Fruit fly (Drosophila melanogaster) whole organism, embryonic: ENCODE data around the gene Usp30.

Source experiments
- Antp ChIP-seq: fragments of 200-800 bp; sonication (Bioruptor generic); optimal IDR thresholded peaks from 3 replicates; lab custom pipeline; 2016; ENCODE audit warnings: missing biosample characterization, missing genetic modification characterization
- CG10274 ChIP-seq: fragments of 200-800 bp; sonication (Bioruptor generic); optimal IDR thresholded peaks from 3 replicates; lab custom pipeline; 2017; ENCODE audit warnings: missing biosample characterization, mild to moderate bottlenecking, missing genetic modification characterization
- CG10321 ChIP-seq: fragments of 200-800 bp; sonication (Bioruptor generic); IDR thresholded peaks from 2 replicates; pipeline ENCODE4 v1.3.6; 2022; ENCODE audit warnings: missing biosample characterization, missing genetic modification characterization
- CG10431 ChIP-seq: fragments of 200-800 bp; sonication (Bioruptor generic); optimal IDR thresholded peaks from 3 replicates; lab custom pipeline; 2018; ENCODE audit warnings: missing biosample characterization, mild to moderate bottlenecking, missing genetic modification characterization
- CG10543 ChIP-seq: fragments of 200-800 bp; sonication (Bioruptor generic); optimal IDR thresholded peaks from 3 replicates; lab custom pipeline; 2017; ENCODE audit warnings: missing biosample characterization, mild to moderate bottlenecking, missing genetic modification characterization, moderate library complexity
- CG10654 ChIP-seq: fragments of 200-800 bp; sonication (Bioruptor generic); optimal IDR thresholded peaks from 2 replicates; lab custom pipeline; 2016; ENCODE audit warnings: missing biosample characterization, missing genetic modification characterization
- CG12299 ChIP-seq: fragments of 200-800 bp; sonication (Bioruptor generic); optimal IDR thresholded peaks from 2 replicates; lab custom pipeline; 2018; ENCODE audit warnings: missing biosample characterization, mild to moderate bottlenecking, missing genetic modification characterization
- CG1529 ChIP-seq: fragments of 200-800 bp; sonication (Bioruptor generic); optimal IDR thresholded peaks from 3 replicates; lab custom pipeline; 2018; ENCODE audit warnings: missing biosample characterization, missing genetic modification characterization
- CG15601 ChIP-seq: fragments of 200-800 bp; sonication (Bioruptor generic); optimal IDR thresholded peaks from 3 replicates; lab custom pipeline; 2019; ENCODE audit warnings: missing biosample characterization, mild to moderate bottlenecking, missing genetic modification characterization, moderate library complexity
- CG17612 ChIP-seq: fragments of 200-800 bp; sonication (Bioruptor generic); IDR thresholded peaks from 2 replicates; pipeline ENCODE4 v1.3.6; 2022; ENCODE audit warnings: missing biosample characterization, missing genetic modification characterization
- CG2678 ChIP-seq: fragments of 200-800 bp; sonication (Bioruptor generic); optimal IDR thresholded peaks from 3 replicates; lab custom pipeline; 2019; ENCODE audit warnings: missing biosample characterization, mild to moderate bottlenecking, missing genetic modification characterization, moderate library complexity
- CG34224 ChIP-seq: fragments of 200-800 bp; sonication (Bioruptor generic); IDR thresholded peaks from 3 replicates; pipeline ENCODE4 v1.3.6; 2022; ENCODE audit warnings: missing biosample characterization, missing genetic modification characterization; ENCODE audit not compliant: partially characterized antibody
- CG3838 ChIP-seq: fragments of 200-800 bp; sonication (Bioruptor generic); optimal IDR thresholded peaks from 3 replicates; lab custom pipeline; 2016; ENCODE audit warnings: missing biosample characterization, missing genetic modification characterization
- CG3995 ChIP-seq: fragments of 200-800 bp; sonication (Bioruptor generic); optimal IDR thresholded peaks from 3 replicates; lab custom pipeline; 2016; ENCODE audit warnings: missing biosample characterization, missing genetic modification characterization
- CG43689 ChIP-seq: fragments of 200-800 bp; sonication (Bioruptor generic); IDR thresholded peaks from 2 replicates; pipeline ENCODE4 v1.3.6; 2022; ENCODE audit warnings: missing biosample characterization, missing genetic modification characterization
- CG6272 ChIP-seq: fragments of 200-800 bp; sonication (Bioruptor generic); IDR thresholded peaks from 2 replicates; pipeline ENCODE4 v1.3.6; 2022; ENCODE audit warnings: missing biosample characterization, missing genetic modification characterization
- CG6689 ChIP-seq: fragments of 200-800 bp; sonication (Bioruptor generic); IDR thresholded peaks from 2 replicates; pipeline ENCODE4 v1.3.6; 2022; ENCODE audit warnings: missing biosample characterization, missing genetic modification characterization
- CG6765 ChIP-seq: fragments of 200-800 bp; sonication (Bioruptor generic); optimal IDR thresholded peaks from 3 replicates; lab custom pipeline; 2017; ENCODE audit warnings: missing biosample characterization, mild to moderate bottlenecking, missing genetic modification characterization
- CkIIα-i1 ChIP-seq: fragments of 200-800 bp; sonication (Bioruptor generic); IDR thresholded peaks from 2 replicates; pipeline ENCODE4 v1.3.6; 2022; ENCODE audit warnings: missing biosample characterization, missing genetic modification characterization
- CoRest ChIP-seq: fragments of 200-800 bp; sonication (Bioruptor generic); optimal IDR thresholded peaks from 3 replicates; lab custom pipeline; 2018; ENCODE audit warnings: missing biosample characterization, mild to moderate bottlenecking, missing genetic modification characterization, moderate library complexity
- Doc3 ChIP-seq: fragments of 200-800 bp; sonication (Bioruptor generic); IDR thresholded peaks from 3 replicates; pipeline ENCODE4 v1.3.6; 2022; ENCODE audit warnings: missing biosample characterization, missing genetic modification characterization; ENCODE audit not compliant: partially characterized antibody
- E2f2 ChIP-seq: fragments of 200-800 bp; sonication (Bioruptor generic); IDR thresholded peaks from 2 replicates; pipeline ENCODE4 v1.3.6; 2022; ENCODE audit warnings: missing biosample characterization, missing genetic modification characterization
- Elba2 ChIP-seq: fragments of 200-800 bp; sonication (Bioruptor generic); optimal IDR thresholded peaks from 3 replicates; lab custom pipeline; 2016; ENCODE audit warnings: missing biosample characterization, missing genetic modification characterization
- Hmr ChIP-seq: fragments of 200-800 bp; sonication (Bioruptor generic); optimal IDR thresholded peaks from 3 replicates; lab custom pipeline; 2017; ENCODE audit warnings: mild to moderate bottlenecking, missing biosample characterization, missing genetic modification reagents, missing genetic modification characterization
- Lhr ChIP-seq: fragments of 200-800 bp; sonication (Bioruptor generic); optimal IDR thresholded peaks from 3 replicates; lab custom pipeline; 2017; ENCODE audit warnings: mild to moderate bottlenecking, missing biosample characterization, missing genetic modification reagents, missing genetic modification characterization
- Ravus ChIP-seq: fragments of 200-800 bp; sonication (Bioruptor generic); IDR thresholded peaks from 2 replicates; pipeline ENCODE4 v1.3.6; 2022; ENCODE audit warnings: missing biosample characterization, missing genetic modification characterization
- Sox100B ChIP-seq: fragments of 200-800 bp; sonication (Bioruptor generic); optimal IDR thresholded peaks from 3 replicates; lab custom pipeline; 2018; ENCODE audit warnings: missing biosample characterization, mild to moderate bottlenecking, missing genetic modification characterization
- Taf1 ChIP-seq: fragments of 200-800 bp; sonication (Bioruptor generic); IDR thresholded peaks from 2 replicates; pipeline ENCODE4 v1.3.6; 2022; ENCODE audit warnings: missing biosample characterization, missing genetic modification characterization
- btn ChIP-seq: fragments of 200-800 bp; sonication (Bioruptor generic); optimal IDR thresholded peaks from 2 replicates; lab custom pipeline; 2016; ENCODE audit warnings: missing biosample characterization, missing genetic modification characterization
- ci ChIP-seq: fragments of 200-800 bp; sonication (Bioruptor generic); IDR thresholded peaks from 3 replicates; pipeline ENCODE4 v1.3.6; 2022; ENCODE audit warnings: missing biosample characterization, missing genetic modification characterization
- crol ChIP-seq: fragments of 200-800 bp; sonication (Bioruptor generic); IDR thresholded peaks from 2 replicates; pipeline ENCODE4 v1.3.6; 2022; ENCODE audit warnings: missing biosample characterization, missing genetic modification characterization
- danr ChIP-seq: fragments of 200-800 bp; sonication (Bioruptor generic); IDR thresholded peaks from 2 replicates; pipeline ENCODE4 v1.3.6; 2022; ENCODE audit warnings: missing biosample characterization, missing genetic modification characterization
- dpn ChIP-seq, 2 experiments: fragments of 200-800 bp; sonication (Bioruptor generic); optimal IDR thresholded peaks; 3 replicates each; lab custom pipeline; 2016; ENCODE audit warnings: missing biosample characterization in 2 of 2, missing genetic modification characterization in 2 of 2
- ems ChIP-seq: fragments of 200-800 bp; sonication (Bioruptor generic); optimal IDR thresholded peaks from 3 replicates; lab custom pipeline; 2016; ENCODE audit warnings: missing biosample characterization, missing genetic modification characterization
- hbn ChIP-seq: fragments of 200-800 bp; sonication (Bioruptor generic); IDR thresholded peaks from 2 replicates; pipeline ENCODE4 v1.3.6; 2022; ENCODE audit warnings: missing biosample characterization, missing genetic modification characterization; ENCODE audit not compliant: partially characterized antibody
- hkb ChIP-seq, 2 experiments: fragments of 200-800 bp in 1 of 2; fragments of >200 bp in 1 of 2; sonication (Bioruptor generic) in 1 of 2; IDR thresholded peaks in 1 of 2; optimal IDR thresholded peaks in 1 of 2; 2 replicates each; pipeline versions ENCODE4 v1.3.6 to Lab custom; 2017 to 2022; ENCODE audit warnings: missing biosample characterization in 1 of 2, missing genetic modification characterization in 1 of 2
- inv ChIP-seq: fragments of 200-800 bp; sonication (Bioruptor generic); IDR thresholded peaks from 2 replicates; pipeline ENCODE4 v1.3.6; 2022; ENCODE audit warnings: missing biosample characterization, missing genetic modification characterization; ENCODE audit not compliant: partially characterized antibody
- jumu ChIP-seq: fragments of 200-800 bp; sonication (Bioruptor generic); optimal IDR thresholded peaks from 3 replicates; lab custom pipeline; 2016; ENCODE audit warnings: missing biosample characterization, missing genetic modification characterization
- lab ChIP-seq: fragments of 200-800 bp; sonication (Bioruptor generic); optimal IDR thresholded peaks from 3 replicates; lab custom pipeline; 2017; ENCODE audit warnings: missing biosample characterization, missing genetic modification characterization, mild to moderate bottlenecking, moderate library complexity, missing genetic modification reagents
- mld ChIP-seq: fragments of 200-800 bp; sonication (Bioruptor generic); IDR thresholded peaks from 3 replicates; pipeline ENCODE4 v1.3.6; 2022; ENCODE audit warnings: missing biosample characterization, missing genetic modification characterization; ENCODE audit not compliant: partially characterized antibody
- p53 ChIP-seq: fragments of 200-800 bp; sonication (Bioruptor generic); optimal IDR thresholded peaks from 2 replicates; lab custom pipeline; 2016; ENCODE audit warnings: missing biosample characterization, missing genetic modification characterization
- prd ChIP-seq, 3 experiments: fragments of >200 bp in 2 of 3; fragments of 200-800 bp in 1 of 3; sonication (Bioruptor generic) in 1 of 3; optimal IDR thresholded peaks in 2 of 3; IDR thresholded peaks in 1 of 3; 2 replicates in 2 of 3; 3 replicates in 1 of 3; pipeline versions ENCODE4 v1.3.6 to Lab custom; 2017 to 2022; ENCODE audit warnings: missing biosample characterization in 1 of 3, missing genetic modification characterization in 1 of 3
- sc ChIP-seq, 3 experiments: fragments of >200 bp in 2 of 3; fragments of 200-800 bp in 1 of 3; sonication (Bioruptor generic) in 1 of 3; optimal IDR thresholded peaks; 2 replicates in 2 of 3; 3 replicates in 1 of 3; lab custom pipeline; 2017; ENCODE audit warnings: mild to moderate bottlenecking in 1 of 3, missing biosample characterization in 1 of 3, missing genetic modification characterization in 1 of 3, missing genetic modification reagents in 1 of 3
- shn ChIP-seq: fragments of 200-800 bp; sonication (Bioruptor generic); optimal IDR thresholded peaks from 3 replicates; lab custom pipeline; 2016; ENCODE audit warnings: missing biosample characterization, missing genetic modification characterization
- slbo ChIP-seq: fragments of 200-800 bp; sonication (Bioruptor generic); IDR thresholded peaks from 2 replicates; pipeline ENCODE4 v1.3.6; 2022; ENCODE audit warnings: missing biosample characterization, missing genetic modification characterization
- sob ChIP-seq: fragments of 200-800 bp; sonication (Bioruptor generic); IDR thresholded peaks from 2 replicates; pipeline ENCODE4 v1.3.6; 2022; ENCODE audit warnings: missing biosample characterization, missing genetic modification characterization
- trem ChIP-seq: fragments of 200-800 bp; optimal IDR thresholded peaks from 3 replicates; lab custom pipeline; 2019; ENCODE audit warnings: missing biosample characterization, mild to moderate bottlenecking, missing genetic modification characterization, moderate library complexity
- usp ChIP-seq: fragments of >200 bp; optimal IDR thresholded peaks from 2 replicates; lab custom pipeline; 2017; ENCODE audit warnings: missing biosample characterization, missing genetic modification characterization
- wek ChIP-seq: fragments of 200-800 bp; sonication (Bioruptor generic); optimal IDR thresholded peaks from 3 replicates; lab custom pipeline; 2018; ENCODE audit warnings: missing biosample characterization, mild to moderate bottlenecking, missing genetic modification characterization, moderate library complexity
- yki ChIP-seq: fragments of >200 bp; optimal IDR thresholded peaks from 3 replicates; lab custom pipeline; 2018

Gene Usp30

dm6 chrX:5907916-5908315 is 28.3 kb upstream of the Usp30 start, which contains the start of gene CG12236 (continued):
- TF ChIP-seq danr (no peak), Ravus (no peak), CG10543 (GFP tag; lab: Kevin White, UChicago) (peak; percentile 48), E2f2 (GFP tag; lab: Robert Waterston, UW) (peak; percentile 98), CG15601 (tag; lab: Kevin White, UChicago) (peak; percentile 33), CG10274 (GFP tag; lab: Kevin White, UChicago) (no peak), wek (GFP tag; lab: Kevin White, UChicago) (no peak), Sox100B (GFP tag; lab: Kevin White, UChicago) (no peak), crol (GFP tag; lab: Robert Waterston, UW) (no peak), CG10321 (peak; percentile 45; the same call in 1 of the 2 replicates), sc (optimal IDR thresholded peaks at IDR 0.05; lab: Kevin White, UChicago) (no peak), sc (GFP tag; optimal IDR thresholded peaks at IDR 0.05; lab: Kevin White, UChicago) (no peak), CG6765 (GFP tag; lab: Kevin White, UChicago) (peak; percentile 55), inv (no peak), Elba2 (GFP tag; lab: Kevin White, UChicago) (peak; percentile 72), jumu (GFP tag; lab: Kevin White, UChicago) (peak; percentile 28), Antp (GFP tag; lab: Kevin White, UChicago) (peak; percentile 34), CoRest (tag; lab: Kevin White, UChicago) (peak; percentile 65), dpn (GFP tag; optimal IDR thresholded peaks at IDR 0.05; lab: Kevin White, UChicago) (peak; percentile 25 to 59), CG2678 (no peak), CG34224 (GFP tag; lab: Robert Waterston, UW) (no peak), CG6689 (peak; percentile 30; the same call in 1 of the 2 replicates), Hmr (GFP tag; lab: Kevin White, UChicago) (peak; percentile 71), Lhr (GFP tag; lab: Kevin White, UChicago) (peak; percentile 83), prd (optimal IDR thresholded peaks at IDR 0.05; lab: Kevin White, UChicago) (no peak), prd (GFP tag; IDR thresholded peaks at IDR 0.05; lab: Robert Waterston, UW) (peak; percentile 23; the same call in 1 of the 3 replicates), CG3995 (GFP tag; lab: Kevin White, UChicago) (no peak), CG1529 (GFP tag; lab: Kevin White, UChicago) (no peak), CG17612 (no peak), CG10654 (GFP tag; lab: Kevin White, UChicago) (peak; percentile 24), usp (GFP tag; lab: Kevin White, UChicago) (no peak), Doc3 (GFP tag; lab: Robert Waterston, UW) (no peak), CG43689 (GFP tag; lab: Robert Waterston, UW) (no peak), trem (tag; lab: Kevin White, UChicago) (peak; percentile 89), ems (GFP tag; lab: Kevin White, UChicago) (no peak), ci (GFP tag; lab: Robert Waterston, UW) (peak; percentile 64; the same call in 2 of the 3 replicates), hkb (optimal IDR thresholded peaks at IDR 0.05; lab: Kevin White, UChicago) (peak; percentile 39), hkb (GFP tag; IDR thresholded peaks at IDR 0.05; lab: Robert Waterston, UW) (peak; percentile 53), slbo (GFP tag; lab: Robert Waterston, UW) (peak; percentile 64; the same call in 1 of the 2 replicates), CG10431 (no peak), Taf1 (GFP tag; lab: Robert Waterston, UW) (no peak), shn (GFP tag; lab: Kevin White, UChicago) (no peak), hbn (GFP tag; lab: Robert Waterston, UW) (0 out of 2 replicates have a peak, but pooled peaks have one; percentile 14), p53 (peak; percentile 40), CkIIα-i1 (GFP tag; lab: Robert Waterston, UW) (no peak), yki (lab: Kevin White, UChicago) (no peak), CG12299 (no peak), lab (peak; percentile 71), CG6272 (GFP tag; lab: Robert Waterston, UW) (no peak), CG3838 (no peak), mld (no peak), sob (peak; percentile 66), btn (GFP tag; lab: Kevin White, UChicago) (no peak)
